Worm (Caenorhabditis elegans) whole organism, early embryonic: ENCODE results near the gene nol-56.

Experiments
- ceh-36 ChIP-seq: sonication (generic microtip); optimal IDR thresholded peaks from 2 replicates; lab custom pipeline; 2016; ENCODE audit warnings: missing genetic modification characterization, inconsistent platforms, missing compliant biosample characterization
- hnd-1 ChIP-seq: sonication (generic microtip); optimal IDR thresholded peaks from 2 replicates; lab custom pipeline; 2016; ENCODE audit warnings: missing genetic modification characterization, missing compliant biosample characterization
- tbx-37 ChIP-seq: fragments of 200-800 bp; sonication (Bioruptor generic); conservative IDR thresholded peaks from 2 replicates; pipeline ENCODE4 v1.3.6; 2022; ENCODE audit warnings: missing genetic modification reagents, missing genetic modification characterization, missing compliant biosample characterization

DNA sequence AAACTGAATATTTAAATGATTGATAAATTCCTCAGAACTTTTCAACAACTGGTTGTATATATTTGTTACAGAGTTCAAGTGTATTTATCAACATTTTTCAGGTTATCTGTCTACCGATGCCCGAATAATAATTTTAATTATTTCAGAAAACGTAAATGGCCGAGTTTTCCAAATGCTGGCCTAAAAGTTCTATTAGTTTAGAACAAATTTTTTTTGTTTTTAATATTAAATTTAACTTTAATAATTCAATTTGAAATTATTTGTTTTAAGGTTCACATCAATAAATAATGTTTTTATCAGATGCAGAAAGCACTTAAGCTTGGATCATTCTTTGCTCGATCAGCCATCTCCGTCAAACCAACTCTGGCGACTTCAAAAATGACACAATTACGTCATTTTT lies 38.4 kb downstream of the nol-56 start, which contains the start of gene trx-2:
- TF ChIP-seq tbx-37 (GFP tag; lab: Robert Waterston, UW) (no peak), hnd-1 (tag; lab: Kevin White, UChicago) (no peak), ceh-36 (tag; lab: Kevin White, UChicago) (no peak)
